Worm (Caenorhabditis elegans): ENCODE results near the gene deb-1.

Gene deb-1

DNA sequence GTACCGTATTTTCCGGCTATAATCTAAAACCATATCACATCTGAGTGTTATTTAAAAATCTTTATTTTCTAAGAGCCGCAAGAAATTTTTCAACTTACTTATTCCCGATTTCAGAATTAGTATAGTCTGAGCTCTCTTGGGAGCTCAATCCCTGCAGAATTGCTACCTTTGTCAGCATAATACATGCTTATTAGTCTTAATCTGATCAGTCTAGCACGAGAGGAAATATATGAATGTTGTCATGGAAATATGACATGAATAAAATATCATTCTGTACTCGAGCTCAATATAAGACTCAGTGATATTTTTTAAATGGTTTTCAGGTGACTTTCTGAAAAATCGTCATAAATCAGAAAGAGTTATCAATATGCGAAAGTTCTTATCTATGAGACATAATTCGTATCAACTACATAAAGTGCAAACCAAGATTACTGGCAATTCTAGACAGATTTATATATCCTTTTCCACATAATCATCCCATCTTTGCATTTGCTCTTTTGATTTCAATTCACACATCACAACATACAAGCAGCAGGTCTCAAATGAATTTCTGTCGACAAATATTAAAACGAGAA lies 48.6 kb downstream of the deb-1 start:
- TF ChIP-seq tbx-8 (GFP tag; optimal IDR thresholded peaks at IDR 0.05) (no peak), unc-39 (tag; optimal IDR thresholded peaks at IDR 0.05) (no peak), lin-13 (tag; optimal IDR thresholded peaks at IDR 0.05) (no peak), nhr-76 (tag; optimal IDR thresholded peaks at IDR 0.05) (no peak), mep-1 (tag; optimal IDR thresholded peaks at IDR 0.05) (no peak), unc-62 (GFP tag; optimal IDR thresholded peaks at IDR 0.05) (no peak), unc-120 (tag; optimal IDR thresholded peaks at IDR 0.05; ENCODE audit: poor library complexity, severe bottlenecking) (no peak), ceh-43 (GFP tag; optimal IDR thresholded peaks at IDR 0.05) (no peak), snpc-4 (tag; optimal IDR thresholded peaks at IDR 0.05) (no peak), sptf-1 (tag; optimal IDR thresholded peaks at IDR 0.05) (no peak), lsy-2 (tag; optimal IDR thresholded peaks at IDR 0.05) (no peak)

- TF ChIP-seq drap-1 (GFP tag; optimal IDR thresholded peaks at IDR 0.05) (no peak), tbx-8 (GFP tag; optimal IDR thresholded peaks at IDR 0.05) (no peak), sem-2 (GFP tag; optimal IDR thresholded peaks at IDR 0.05) (no peak), ceh-43 (GFP tag; optimal IDR thresholded peaks at IDR 0.05) (no peak), mls-2 (tag; optimal IDR thresholded peaks at IDR 0.05) (no peak), unc-120 (tag; optimal IDR thresholded peaks at IDR 0.05; ENCODE audit: poor library complexity, severe bottlenecking) (no peak), elt-3 (tag; optimal IDR thresholded peaks at IDR 0.05) (no peak), M03D4.4 (tag; optimal IDR thresholded peaks at IDR 0.05) (no peak), ztf-11 (tag; optimal IDR thresholded peaks at IDR 0.05) (no peak), hlh-1 (tag; optimal IDR thresholded peaks at IDR 0.05) (no peak), ceh-39 (tag; optimal IDR thresholded peaks at IDR 0.05) (no peak), ham-2 (GFP tag; optimal IDR thresholded peaks at IDR 0.05) (no peak), ces-1 (GFP tag; optimal IDR thresholded peaks at IDR 0.05) (peak; percentile 62), bed-3 (GFP tag; optimal IDR thresholded peaks at IDR 0.05) (no peak), lin-13 (tag; optimal IDR thresholded peaks at IDR 0.05) (peak; percentile 19), sptf-1 (tag; optimal IDR thresholded peaks at IDR 0.05) (no peak), lin-32 (GFP tag; optimal IDR thresholded peaks at IDR 0.05) (no peak), unc-62 (GFP tag; optimal IDR thresholded peaks at IDR 0.05) (no peak), unc-39 (tag; optimal IDR thresholded peaks at IDR 0.05) (no peak), nhr-12 (tag; optimal IDR thresholded peaks at IDR 0.05) (no peak), ceh-83 (GFP tag; optimal IDR thresholded peaks at IDR 0.05) (no peak), mep-1 (tag; optimal IDR thresholded peaks at IDR 0.05) (peak; percentile 45), flh-1 (GFP tag; optimal IDR thresholded peaks at IDR 0.05) (no peak), nhr-28 (tag; optimal IDR thresholded peaks at IDR 0.05) (no peak), nhr-76 (tag; optimal IDR thresholded peaks at IDR 0.05) (no peak), pha-4 (tag; optimal IDR thresholded peaks at IDR 0.05) (peak; percentile 26), elt-1 (tag; optimal IDR thresholded peaks at IDR 0.05; ENCODE audit: borderline replicate concordance, insufficient read depth) (no peak), nhr-2 (tag; optimal IDR thresholded peaks at IDR 0.05) (no peak), lsy-2 (tag; optimal IDR thresholded peaks at IDR 0.05) (peak; percentile 69), snpc-4 (tag; optimal IDR thresholded peaks at IDR 0.05) (no peak), mab-5 (tag; optimal IDR thresholded peaks at IDR 0.05) (no peak), blmp-1 (tag; optimal IDR thresholded peaks at IDR 0.05) (no peak), nhr-237 (tag; optimal IDR thresholded peaks at IDR 0.05) (no peak), zip-8 (tag; optimal IDR thresholded peaks at IDR 0.05) (no peak), cnd-1 (tag; optimal IDR thresholded peaks at IDR 0.05) (no peak)
Measured at ce11 chrIV:7044552-7045139, 49.4 kb downstream of the deb-1 start, which contains the start of gene tin-9.1. tin-9.1 (minus strand) TSS chrIV:7044602.

ce11 chrIV:7043430-7043829 lies 50.6 kb downstream of the deb-1 start:
- TF ChIP-seq lin-13 (tag; optimal IDR thresholded peaks at IDR 0.05) (no peak), mls-2 (tag; optimal IDR thresholded peaks at IDR 0.05) (no peak), unc-120 (tag; optimal IDR thresholded peaks at IDR 0.05; ENCODE audit: poor library complexity, severe bottlenecking) (no peak), ces-1 (GFP tag; optimal IDR thresholded peaks at IDR 0.05) (no peak), sptf-1 (tag; optimal IDR thresholded peaks at IDR 0.05) (no peak), mab-5 (tag; optimal IDR thresholded peaks at IDR 0.05) (no peak), nhr-76 (tag; optimal IDR thresholded peaks at IDR 0.05) (no peak), hlh-1 (tag; optimal IDR thresholded peaks at IDR 0.05) (no peak), nhr-2 (tag; optimal IDR thresholded peaks at IDR 0.05) (no peak)

Data from whole organism, mixed stage, embryonic.